Fruit fly (Drosophila melanogaster) whole organism, embryonic: Measurements from ENCODE around the gene alpha-Est8.

Source experiments
- Adf1 ChIP-seq: fragments of 200-800 bp; sonication (Bioruptor generic); IDR thresholded peaks from 2 replicates; pipeline ENCODE4 v1.3.6; 2022; ENCODE audit warnings: missing biosample characterization, missing genetic modification characterization
- Aef1 ChIP-seq: fragments of 200-800 bp; sonication (Bioruptor generic); IDR thresholded peaks from 3 replicates; pipeline ENCODE4 v1.3.6; 2022; ENCODE audit warnings: missing biosample characterization, missing genetic modification characterization
- Awh ChIP-seq: fragments of 200-800 bp; sonication (Bioruptor generic); IDR thresholded peaks from 2 replicates; pipeline ENCODE4, ENCODE4 v1.3.6; 2022; ENCODE audit warnings: missing biosample characterization, missing genetic modification characterization
- CG10274 ChIP-seq: fragments of 200-800 bp; sonication (Bioruptor generic); optimal IDR thresholded peaks from 3 replicates; lab custom pipeline; 2017; ENCODE audit warnings: missing biosample characterization, mild to moderate bottlenecking, missing genetic modification characterization
- CG1233 ChIP-seq: fragments of 200-800 bp; sonication (Bioruptor generic); optimal IDR thresholded peaks from 4 replicates; lab custom pipeline; 2018; ENCODE audit warnings: missing biosample characterization, mild to moderate bottlenecking, missing genetic modification characterization
- CG13424 ChIP-seq: fragments of 200-800 bp; sonication (Bioruptor generic); optimal IDR thresholded peaks from 2 replicates; lab custom pipeline; 2019; ENCODE audit warnings: missing biosample characterization, mild to moderate bottlenecking, missing genetic modification characterization, moderate library complexity
- CG15696 ChIP-seq: fragments of 200-800 bp; sonication (Bioruptor generic); optimal IDR thresholded peaks from 2 replicates; lab custom pipeline; 2019; ENCODE audit warnings: missing biosample characterization, mild to moderate bottlenecking, missing genetic modification characterization, moderate library complexity
- CG16863 ChIP-seq: fragments of 200-800 bp; sonication (Bioruptor generic); optimal IDR thresholded peaks from 3 replicates; lab custom pipeline; 2016; ENCODE audit warnings: missing biosample characterization, missing genetic modification characterization
- CG17802 ChIP-seq: fragments of 200-800 bp; sonication (Bioruptor generic); optimal IDR thresholded peaks from 2 replicates; lab custom pipeline; 2018; ENCODE audit warnings: missing biosample characterization, mild to moderate bottlenecking, missing genetic modification characterization, moderate library complexity
- CG2199 ChIP-seq: fragments of 200-800 bp; sonication (Bioruptor generic); IDR thresholded peaks from 3 replicates; pipeline ENCODE4 v1.3.6; 2022; ENCODE audit warnings: missing biosample characterization, missing genetic modification characterization
- CG30403 ChIP-seq: fragments of 200-800 bp; sonication (Bioruptor generic); optimal IDR thresholded peaks from 3 replicates; lab custom pipeline; 2016; ENCODE audit warnings: missing biosample characterization, missing genetic modification characterization
- CG31224 ChIP-seq: fragments of 200-800 bp; sonication (Bioruptor generic); IDR thresholded peaks from 2 replicates; pipeline ENCODE4 v1.3.6; 2022; ENCODE audit warnings: missing biosample characterization, missing genetic modification characterization
- CG43689 ChIP-seq: fragments of 200-800 bp; sonication (Bioruptor generic); IDR thresholded peaks from 2 replicates; pipeline ENCODE4 v1.3.6; 2022; ENCODE audit warnings: missing biosample characterization, missing genetic modification characterization
- CG6175 ChIP-seq: fragments of 200-800 bp; sonication (Bioruptor generic); IDR thresholded peaks from 3 replicates; pipeline ENCODE4 v1.3.6; 2022; ENCODE audit warnings: missing biosample characterization, missing genetic modification characterization
- CG6272 ChIP-seq: fragments of 200-800 bp; sonication (Bioruptor generic); IDR thresholded peaks from 2 replicates; pipeline ENCODE4 v1.3.6; 2022; ENCODE audit warnings: missing biosample characterization, missing genetic modification characterization
- CG6765 ChIP-seq: fragments of 200-800 bp; sonication (Bioruptor generic); optimal IDR thresholded peaks from 3 replicates; lab custom pipeline; 2017; ENCODE audit warnings: missing biosample characterization, mild to moderate bottlenecking, missing genetic modification characterization
- CG6854 ChIP-seq: fragments of 200-800 bp; sonication (Bioruptor generic); optimal IDR thresholded peaks from 3 replicates; lab custom pipeline; 2017; ENCODE audit warnings: missing biosample characterization, mild to moderate bottlenecking, missing genetic modification characterization
- CG9727 ChIP-seq: fragments of 200-800 bp; sonication (Bioruptor generic); optimal IDR thresholded peaks from 3 replicates; lab custom pipeline; 2017; ENCODE audit warnings: missing biosample characterization, mild to moderate bottlenecking, missing genetic modification characterization
- CrebB ChIP-seq: fragments of 200-800 bp; sonication (Bioruptor generic); optimal IDR thresholded peaks from 3 replicates; lab custom pipeline; 2018; ENCODE audit warnings: missing biosample characterization, mild to moderate bottlenecking, missing genetic modification characterization
- Dip2 ChIP-seq: fragments of 200-800 bp; sonication (Bioruptor generic); IDR thresholded peaks from 2 replicates; pipeline ENCODE4 v1.3.6; 2022; ENCODE audit warnings: missing biosample characterization, missing genetic modification characterization
- Elba2 ChIP-seq: fragments of 200-800 bp; sonication (Bioruptor generic); optimal IDR thresholded peaks from 3 replicates; lab custom pipeline; 2016; ENCODE audit warnings: missing biosample characterization, missing genetic modification characterization
- Fer1 ChIP-seq: fragments of 200-800 bp; sonication (Bioruptor generic); optimal IDR thresholded peaks from 2 replicates; lab custom pipeline; 2017; ENCODE audit warnings: missing biosample characterization, mild to moderate bottlenecking, missing genetic modification characterization
- GATAe ChIP-seq: fragments of 200-800 bp; sonication (Bioruptor generic); conservative IDR thresholded peaks from 2 replicates; pipeline ENCODE4 v1.3.6; 2022; ENCODE audit warnings: missing biosample characterization, missing genetic modification characterization
- HHEX ChIP-seq: fragments of 200-800 bp; sonication (Bioruptor generic); optimal IDR thresholded peaks from 3 replicates; lab custom pipeline; 2017; ENCODE audit warnings: missing biosample characterization, mild to moderate bottlenecking, missing genetic modification characterization, missing genetic modification reagents
- HLH54F ChIP-seq: fragments of 200-800 bp; sonication (Bioruptor generic); optimal IDR thresholded peaks from 3 replicates; lab custom pipeline; 2016; ENCODE audit warnings: missing biosample characterization, missing genetic modification characterization
- Hey ChIP-seq: fragments of 200-800 bp; sonication (Bioruptor generic); optimal IDR thresholded peaks from 3 replicates; lab custom pipeline; 2018; ENCODE audit warnings: missing biosample characterization, mild to moderate bottlenecking, missing genetic modification characterization
- HmgZ ChIP-seq: fragments of 200-800 bp; sonication (Bioruptor generic); optimal IDR thresholded peaks from 2 replicates; lab custom pipeline; 2018; ENCODE audit warnings: missing biosample characterization, mild to moderate bottlenecking, missing genetic modification characterization
- Hmr ChIP-seq: fragments of 200-800 bp; sonication (Bioruptor generic); optimal IDR thresholded peaks from 3 replicates; lab custom pipeline; 2017; ENCODE audit warnings: mild to moderate bottlenecking, missing biosample characterization, missing genetic modification reagents, missing genetic modification characterization
- MBD-R2 ChIP-seq: fragments of 200-800 bp; sonication (Bioruptor generic); IDR thresholded peaks from 2 replicates; pipeline ENCODE4 v1.3.6; 2022; ENCODE audit warnings: missing biosample characterization, missing genetic modification characterization
- MTF-1 ChIP-seq: fragments of 200-800 bp; sonication (Bioruptor generic); optimal IDR thresholded peaks from 2 replicates; lab custom pipeline; 2018; ENCODE audit warnings: missing biosample characterization, mild to moderate bottlenecking, missing genetic modification characterization, borderline replicate concordance
- PHDP ChIP-seq: fragments of 200-800 bp; sonication (Bioruptor generic); optimal IDR thresholded peaks from 3 replicates; lab custom pipeline; 2018; ENCODE audit warnings: missing biosample characterization, mild to moderate bottlenecking, missing genetic modification characterization, moderate library complexity
- Xrp1 ChIP-seq: fragments of 200-800 bp; sonication (Bioruptor generic); IDR thresholded peaks from 2 replicates; pipeline ENCODE4 v1.3.6; 2022; ENCODE audit warnings: missing biosample characterization, missing genetic modification characterization
- ap ChIP-seq: fragments of 200-800 bp; sonication (Bioruptor generic); IDR thresholded peaks from 2 replicates; pipeline ENCODE4 v1.3.6; 2022; ENCODE audit warnings: missing biosample characterization, missing genetic modification characterization
- chn ChIP-seq: fragments of 200-800 bp; sonication (Bioruptor generic); optimal IDR thresholded peaks from 2 replicates; lab custom pipeline; 2016; ENCODE audit warnings: missing biosample characterization, missing genetic modification characterization
- insv ChIP-seq, 2 experiments: fragments of 200-800 bp; sonication (Bioruptor generic); optimal IDR thresholded peaks; 3 replicates each; lab custom pipeline; 2016 to 2018; ENCODE audit warnings: missing biosample characterization in 2 of 2, missing genetic modification characterization in 2 of 2
- inv ChIP-seq: fragments of 200-800 bp; sonication (Bioruptor generic); IDR thresholded peaks from 2 replicates; pipeline ENCODE4 v1.3.6; 2022; ENCODE audit warnings: missing biosample characterization, missing genetic modification characterization; ENCODE audit not compliant: partially characterized antibody
- lab ChIP-seq: fragments of 200-800 bp; sonication (Bioruptor generic); optimal IDR thresholded peaks from 3 replicates; lab custom pipeline; 2017; ENCODE audit warnings: missing biosample characterization, missing genetic modification characterization, mild to moderate bottlenecking, moderate library complexity, missing genetic modification reagents
- lov ChIP-seq, 2 experiments: fragments of 200-800 bp in 1 of 2; fragments of >200 bp in 1 of 2; sonication (Bioruptor generic) in 1 of 2; IDR thresholded peaks in 1 of 2; optimal IDR thresholded peaks in 1 of 2; 2 replicates in 1 of 2; 3 replicates in 1 of 2; pipeline versions ENCODE4 v1.3.6 to Lab custom; 2017 to 2022; ENCODE audit warnings: missing biosample characterization in 1 of 2, missing genetic modification characterization in 1 of 2
- mirr ChIP-seq: fragments of 200-800 bp; sonication (Bioruptor generic); optimal IDR thresholded peaks from 3 replicates; lab custom pipeline; 2018; ENCODE audit warnings: missing biosample characterization, mild to moderate bottlenecking, missing genetic modification characterization
- mld ChIP-seq: fragments of 200-800 bp; sonication (Bioruptor generic); IDR thresholded peaks from 3 replicates; pipeline ENCODE4 v1.3.6; 2022; ENCODE audit warnings: missing biosample characterization, missing genetic modification characterization; ENCODE audit not compliant: partially characterized antibody
- nerfin-1 ChIP-seq: fragments of 200-800 bp; sonication (Bioruptor generic); optimal IDR thresholded peaks from 3 replicates; lab custom pipeline; 2019; ENCODE audit warnings: missing biosample characterization, mild to moderate bottlenecking, missing genetic modification characterization, moderate library complexity
- otp ChIP-seq: fragments of 200-800 bp; sonication (Bioruptor generic); IDR thresholded peaks from 3 replicates; pipeline ENCODE4, ENCODE4 v1.3.6; 2022; ENCODE audit warnings: missing biosample characterization, missing genetic modification characterization
- pho ChIP-seq: fragments of 200-800 bp; sonication (Bioruptor generic); optimal IDR thresholded peaks from 2 replicates; lab custom pipeline; 2016; ENCODE audit warnings: missing biosample characterization, missing genetic modification characterization
- repo ChIP-seq: fragments of 200-800 bp; sonication (Bioruptor generic); optimal IDR thresholded peaks from 2 replicates; lab custom pipeline; 2016; ENCODE audit warnings: missing biosample characterization, missing genetic modification characterization
- sc ChIP-seq, 3 experiments: fragments of >200 bp in 2 of 3; fragments of 200-800 bp in 1 of 3; sonication (Bioruptor generic) in 1 of 3; optimal IDR thresholded peaks; 2 replicates in 2 of 3; 3 replicates in 1 of 3; lab custom pipeline; 2017; ENCODE audit warnings: mild to moderate bottlenecking in 1 of 3, missing biosample characterization in 1 of 3, missing genetic modification characterization in 1 of 3, missing genetic modification reagents in 1 of 3
- sima ChIP-seq: fragments of 200-800 bp; sonication (Bioruptor generic); optimal IDR thresholded peaks from 2 replicates; lab custom pipeline; 2016; ENCODE audit warnings: missing biosample characterization, missing genetic modification characterization
- ssp ChIP-seq: fragments of 200-800 bp; sonication (Bioruptor generic); IDR thresholded peaks from 2 replicates; pipeline ENCODE4 v1.3.6; 2022; ENCODE audit warnings: missing biosample characterization, missing genetic modification characterization
- tna ChIP-seq: fragments of 200-800 bp; sonication (Bioruptor generic); IDR thresholded peaks from 2 replicates; pipeline ENCODE4 v1.3.6; 2022; ENCODE audit warnings: missing biosample characterization, missing genetic modification characterization; ENCODE audit not compliant: partially characterized antibody
- vnd ChIP-seq: fragments of 200-800 bp; sonication (Bioruptor generic); IDR thresholded peaks from 3 replicates; pipeline ENCODE4 v1.3.6; 2022; ENCODE audit warnings: missing biosample characterization, missing genetic modification characterization; ENCODE audit not compliant: partially characterized antibody

Gene alpha-Est8

dm6 chr3R:7515599-7516069 lies at the start of gene alpha-Est8:
Gene alpha-Est8, minus strand, starts transcription at chr3R:7515670.
- TF ChIP-seq chn (GFP tag; lab: Kevin White, UChicago) (no peak), ap (GFP tag; lab: Robert Waterston, UW) (no peak), CG6854 (peak; percentile 2), Fer1 (GFP tag; lab: Kevin White, UChicago) (peak; percentile 35), lab (peak; percentile 52), CG43689 (GFP tag; lab: Robert Waterston, UW) (no peak), CrebB (tag; lab: Kevin White, UChicago) (no peak), insv (GFP tag; optimal IDR thresholded peaks at IDR 0.05; lab: Kevin White, UChicago) (no peak), CG6175 (GFP tag; lab: Robert Waterston, UW) (no peak), Xrp1 (GFP tag; lab: Robert Waterston, UW) (no peak), nerfin-1 (tag; lab: Kevin White, UChicago) (no peak), Elba2 (GFP tag; lab: Kevin White, UChicago) (no peak), HHEX (GFP tag; lab: Kevin White, UChicago) (peak; percentile 21), repo (GFP tag; lab: Kevin White, UChicago) (no peak), Awh (GFP tag; lab: Robert Waterston, UW) (no peak), mld (no peak), Dip2 (no peak), Adf1 (peak; percentile 63; the same call in 1 of the 2 replicates), tna (GFP tag; lab: Robert Waterston, UW) (peak; percentile 47; the same call in 1 of the 2 replicates), CG9727 (GFP tag; lab: Kevin White, UChicago) (no peak), vnd (no peak), MTF-1 (no peak), HLH54F (no peak), HmgZ (tag; lab: Kevin White, UChicago) (peak; percentile 63), CG30403 (GFP tag; lab: Kevin White, UChicago) (no peak), CG15696 (tag; lab: Kevin White, UChicago) (no peak), CG10274 (GFP tag; lab: Kevin White, UChicago) (no peak), ssp (GFP tag; lab: Robert Waterston, UW) (no peak), sc (optimal IDR thresholded peaks at IDR 0.05; lab: Kevin White, UChicago) (no peak), sc (GFP tag; optimal IDR thresholded peaks at IDR 0.05; lab: Kevin White, UChicago) (no peak), Aef1 (peak; percentile 39), inv (GFP tag; lab: Robert Waterston, UW) (peak; percentile 32; the same call in 1 of the 2 replicates), sima (GFP tag; lab: Kevin White, UChicago) (no peak), CG6765 (GFP tag; lab: Kevin White, UChicago) (peak; percentile 39), lov (optimal IDR thresholded peaks at IDR 0.05; lab: Kevin White, UChicago) (no peak), lov (GFP tag; IDR thresholded peaks at IDR 0.05; lab: Robert Waterston, UW) (no peak), CG2199 (GFP tag; lab: Robert Waterston, UW) (0 out of 3 replicates have a peak, but pooled peaks have one; percentile 55), GATAe (0 out of 2 replicates have a peak, but pooled peaks have one; percentile 16), CG31224 (GFP tag; lab: Robert Waterston, UW) (peak; percentile 100), Hey (peak; percentile 88), CG16863 (GFP tag; lab: Kevin White, UChicago) (no peak), otp (GFP tag; lab: Robert Waterston, UW) (no peak), CG13424 (tag; lab: Kevin White, UChicago) (no peak), CG6272 (GFP tag; lab: Robert Waterston, UW) (no peak), CG1233 (GFP tag; lab: Kevin White, UChicago) (no peak), MBD-R2 (GFP tag; lab: Robert Waterston, UW) (0 out of 2 replicates have a peak, but pooled peaks have one; percentile 23), mirr (peak; percentile 75), Hmr (GFP tag; lab: Kevin White, UChicago) (peak; percentile 40), CG17802 (tag; lab: Kevin White, UChicago) (no peak), PHDP (tag; lab: Kevin White, UChicago) (peak; percentile 26), pho (GFP tag; lab: Kevin White, UChicago) (no peak)
